Fruit fly (Drosophila melanogaster) whole organism, pupa: Measurements from ENCODE around the gene CG32459.

Experiments
- CG4496 ChIP-seq: fragments of 200-800 bp; sonication (Bioruptor generic); IDR thresholded peaks from 3 replicates; pipeline ENCODE4 v1.3.6; 2022; ENCODE audit warnings: missing biosample characterization, missing genetic modification characterization
- Snoo ChIP-seq: fragments of 200-800 bp; sonication (Bioruptor generic); optimal IDR thresholded peaks from 3 replicates; lab custom pipeline; 2017; ENCODE audit warnings: missing biosample characterization, mild to moderate bottlenecking, missing genetic modification characterization, inconsistent platforms

DNA sequence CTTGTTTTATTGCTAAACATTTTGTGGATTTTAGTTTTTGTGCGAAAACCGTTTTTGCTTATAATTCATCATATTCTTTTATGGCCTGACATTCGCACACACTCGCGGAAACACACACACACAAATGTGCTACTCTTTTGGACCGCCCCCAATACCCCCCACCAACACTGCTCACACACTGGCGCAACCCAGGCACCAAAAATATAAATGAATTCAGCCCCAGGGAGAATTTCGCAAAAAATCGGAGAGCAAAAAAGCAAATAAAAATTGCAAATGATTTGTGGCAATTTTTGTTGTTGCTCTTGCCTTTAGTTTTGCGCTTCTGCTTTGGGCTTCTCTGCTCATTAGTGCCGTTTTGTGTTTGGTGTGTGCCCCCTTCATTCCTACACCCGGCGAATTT is 32.6 kb downstream of the CG32459 start:
- TF ChIP-seq Snoo (tag; lab: Kevin White, UChicago), result no peak
- peak; percentile 41; the same call in 2 of the 3 replicates for TF ChIP-seq CG4496 (GFP tag; lab: Robert Waterston, UW)
